Fruit fly (Drosophila melanogaster): ENCODE measurements around the gene CG7203.
"Not testable (repeated sequence)": the region's sequence is repeated elsewhere in the genome, so short reads cannot be mapped to it uniquely, and the experiment has no call there.

- TF ChIP-seq cnc (optimal IDR thresholded peaks at IDR 0.05); CG7101 (tag; optimal IDR thresholded peaks at IDR 0.05); kay (GFP tag; ENCODE audit: borderline replicate concordance); CG5204 (GFP tag; optimal IDR thresholded peaks at IDR 0.05); CG12768 (GFP tag; optimal IDR thresholded peaks at IDR 0.05); CG7045 (GFP tag; optimal IDR thresholded peaks at IDR 0.05); CG1620 (GFP tag; optimal IDR thresholded peaks at IDR 0.05); Clk (GFP tag; optimal IDR thresholded peaks at IDR 0.05); ovo (GFP tag; optimal IDR thresholded peaks at IDR 0.05); toe (GFP tag; optimal IDR thresholded peaks at IDR 0.05): not testable (repeated sequence)
Measured at dm6 chr2L:7738709-7739108, 14.3 kb downstream of the CG7203 start, which contains the start of gene CG31904.
